Fruit fly (Drosophila melanogaster) whole organism, prepupa: ENCODE results near the gene pic.

Experiments used
- Blimp-1 ChIP-seq: fragments of 200-800 bp; sonication (Bioruptor generic); optimal IDR thresholded peaks from 3 replicates; lab custom pipeline; 2017; ENCODE audit warnings: missing biosample characterization, missing genetic modification characterization, mild to moderate bottlenecking, moderate library complexity, missing genetic modification reagents
- CG10631 ChIP-seq: fragments of 200-800 bp; sonication (Bioruptor generic); optimal IDR thresholded peaks from 2 replicates; lab custom pipeline; 2016; ENCODE audit warnings: missing biosample characterization, missing genetic modification characterization
- CG10669 ChIP-seq: fragments of 200-800 bp; sonication (Bioruptor generic); optimal IDR thresholded peaks from 3 replicates; lab custom pipeline; 2018; ENCODE audit warnings: missing biosample characterization, mild to moderate bottlenecking, missing genetic modification characterization, moderate library complexity
- CG11294 ChIP-seq: fragments of 200-800 bp; sonication (Bioruptor generic); IDR thresholded peaks from 2 replicates; pipeline ENCODE4 v1.3.6; 2022; ENCODE audit warnings: missing biosample characterization, missing genetic modification characterization
- CG11762 ChIP-seq: fragments of 200-800 bp; sonication (Bioruptor generic); optimal IDR thresholded peaks from 3 replicates; lab custom pipeline; 2016; ENCODE audit warnings: missing biosample characterization, missing genetic modification characterization; ENCODE audit not compliant: insufficient read depth
- CG15336 ChIP-seq: fragments of 200-800 bp; sonication (Bioruptor generic); IDR thresholded peaks from 2 replicates; pipeline ENCODE4 v1.3.6; 2022; ENCODE audit warnings: missing biosample characterization, missing genetic modification characterization
- CG1621 ChIP-seq: fragments of 200-800 bp; sonication (Bioruptor generic); optimal IDR thresholded peaks from 3 replicates; lab custom pipeline; 2018; ENCODE audit warnings: missing biosample characterization, mild to moderate bottlenecking, missing genetic modification characterization
- CG16779 ChIP-seq: fragments of 200-800 bp; sonication (Bioruptor generic); optimal IDR thresholded peaks from 3 replicates; lab custom pipeline; 2017; ENCODE audit warnings: missing biosample characterization, mild to moderate bottlenecking, missing genetic modification characterization
- CG32006 ChIP-seq: fragments of 200-800 bp; sonication (Bioruptor generic); optimal IDR thresholded peaks from 3 replicates; lab custom pipeline; 2017; ENCODE audit warnings: missing biosample characterization, mild to moderate bottlenecking, missing genetic modification characterization
- CG34406 ChIP-seq: fragments of 200-800 bp; sonication (Bioruptor generic); optimal IDR thresholded peaks from 3 replicates; lab custom pipeline; 2016; ENCODE audit warnings: missing biosample characterization, missing genetic modification characterization
- CG4318 ChIP-seq: fragments of 200-800 bp; sonication (Bioruptor generic); optimal IDR thresholded peaks from 3 replicates; lab custom pipeline; 2017; ENCODE audit warnings: missing biosample characterization, mild to moderate bottlenecking, missing genetic modification characterization
- CG6163 ChIP-seq: fragments of 200-800 bp; sonication (Bioruptor generic); IDR thresholded peaks from 3 replicates; pipeline ENCODE4 v1.3.6; 2022; ENCODE audit warnings: missing biosample characterization, missing genetic modification characterization
- CG6276 ChIP-seq: fragments of 200-800 bp; sonication (Bioruptor generic); optimal IDR thresholded peaks from 2 replicates; lab custom pipeline; 2017; ENCODE audit warnings: missing biosample characterization, mild to moderate bottlenecking, missing genetic modification characterization
- CG6792 ChIP-seq: fragments of 200-800 bp; sonication (Bioruptor generic); optimal IDR thresholded peaks from 3 replicates; lab custom pipeline; 2016; ENCODE audit warnings: missing biosample characterization, missing genetic modification characterization
- CG6854 ChIP-seq: fragments of 200-800 bp; sonication (Bioruptor generic); optimal IDR thresholded peaks from 2 replicates; lab custom pipeline; 2017; ENCODE audit warnings: missing biosample characterization, mild to moderate bottlenecking, missing genetic modification characterization
- CG8119 ChIP-seq: fragments of 200-800 bp; sonication (Bioruptor generic); IDR thresholded peaks from 3 replicates; pipeline ENCODE4 v1.3.6; 2022; ENCODE audit warnings: missing biosample characterization, missing genetic modification characterization
- CG8319 ChIP-seq: fragments of 200-800 bp; sonication (Bioruptor generic); optimal IDR thresholded peaks from 3 replicates; lab custom pipeline; 2016; ENCODE audit warnings: missing biosample characterization, missing genetic modification characterization
- CG8632 ChIP-seq: fragments of 200-800 bp; sonication (Bioruptor generic); optimal IDR thresholded peaks from 3 replicates; lab custom pipeline; 2016; ENCODE audit warnings: missing biosample characterization, missing genetic modification characterization
- Eip78C ChIP-seq: fragments of 200-800 bp; sonication (Bioruptor generic); peaks from one replicate; lab custom pipeline; 2016; ENCODE audit warnings: missing biosample characterization, missing genetic modification characterization
- Eip93F ChIP-seq: fragments of 200-800 bp; sonication (Bioruptor generic); optimal IDR thresholded peaks from 2 replicates; lab custom pipeline; 2016; ENCODE audit warnings: missing biosample characterization, mild to moderate bottlenecking, missing genetic modification characterization
- Ets96B ChIP-seq: fragments of 200-800 bp; optimal IDR thresholded peaks from 2 replicates; lab custom pipeline; 2019; ENCODE audit warnings: missing biosample characterization, mild to moderate bottlenecking, missing genetic modification characterization, moderate library complexity
- Gug ChIP-seq: fragments of 200-800 bp; sonication (Bioruptor generic); IDR thresholded peaks from 2 replicates; pipeline ENCODE4 v1.3.6; 2022; ENCODE audit warnings: missing biosample characterization, missing genetic modification characterization
- Lpt ChIP-seq: fragments of 200-800 bp; sonication (Bioruptor generic); optimal IDR thresholded peaks from 3 replicates; lab custom pipeline; 2016; ENCODE audit warnings: missing biosample characterization, missing genetic modification characterization
- Met ChIP-seq: fragments of 200-800 bp; sonication (Bioruptor generic); optimal IDR thresholded peaks from 3 replicates; lab custom pipeline; 2016; ENCODE audit warnings: missing biosample characterization, missing genetic modification characterization
- Sox102F ChIP-seq: fragments of 200-800 bp; sonication (Bioruptor generic); optimal IDR thresholded peaks from 2 replicates; lab custom pipeline; 2016; ENCODE audit warnings: missing biosample characterization, mild to moderate bottlenecking, missing genetic modification characterization
- Sox14 ChIP-seq: fragments of 200-800 bp; sonication (Bioruptor generic); optimal IDR thresholded peaks from 3 replicates; lab custom pipeline; 2016; ENCODE audit warnings: missing biosample characterization, missing genetic modification characterization
- Sox15 ChIP-seq: fragments of 200-800 bp; sonication (Bioruptor generic); optimal IDR thresholded peaks from 3 replicates; lab custom pipeline; 2016; ENCODE audit warnings: missing biosample characterization, missing genetic modification characterization
- achi ChIP-seq: fragments of 200-800 bp; sonication (Bioruptor generic); optimal IDR thresholded peaks from 3 replicates; lab custom pipeline; 2016; ENCODE audit warnings: missing biosample characterization, missing genetic modification characterization
- eg ChIP-seq: fragments of 200-800 bp; sonication (Bioruptor generic); IDR thresholded peaks from 3 replicates; pipeline ENCODE4 v1.3.6; 2022; ENCODE audit warnings: missing biosample characterization, missing genetic modification characterization
- esn ChIP-seq: fragments of 200-800 bp; sonication (Bioruptor generic); optimal IDR thresholded peaks from 2 replicates; lab custom pipeline; 2016; ENCODE audit warnings: missing biosample characterization, mild to moderate bottlenecking, missing genetic modification characterization, moderate library complexity
- fd59A ChIP-seq: fragments of 200-800 bp; sonication (Bioruptor generic); optimal IDR thresholded peaks from 2 replicates; lab custom pipeline; 2017; ENCODE audit warnings: missing biosample characterization, mild to moderate bottlenecking, missing genetic modification characterization, missing genetic modification reagents
- fd85E ChIP-seq: fragments of 200-800 bp; sonication (Bioruptor generic); optimal IDR thresholded peaks from 3 replicates; lab custom pipeline; 2016; ENCODE audit warnings: missing biosample characterization, missing genetic modification characterization
- fkh ChIP-seq: fragments of 200-800 bp; sonication (Bioruptor generic); optimal IDR thresholded peaks from 3 replicates; lab custom pipeline; 2017; ENCODE audit warnings: missing biosample characterization, mild to moderate bottlenecking, missing genetic modification characterization, moderate library complexity
- lz ChIP-seq: fragments of 200-800 bp; sonication (Bioruptor generic); optimal IDR thresholded peaks from 3 replicates; lab custom pipeline; 2016; ENCODE audit warnings: missing biosample characterization, missing genetic modification characterization
- pdm3 ChIP-seq: fragments of 200-800 bp; sonication (Bioruptor generic); optimal IDR thresholded peaks from 3 replicates; lab custom pipeline; 2016; ENCODE audit warnings: missing biosample characterization, missing genetic modification characterization
- spab ChIP-seq: fragments of 200-800 bp; sonication (Bioruptor generic); optimal IDR thresholded peaks from 2 replicates; lab custom pipeline; 2017; ENCODE audit warnings: missing biosample characterization, mild to moderate bottlenecking, missing genetic modification characterization, missing genetic modification reagents
- ss ChIP-seq, 2 experiments: fragments of 200-800 bp; sonication (Bioruptor generic); optimal IDR thresholded peaks; 2 replicates in 1 of 2; 3 replicates in 1 of 2; lab custom pipeline; 2017 to 2018; ENCODE audit warnings: mild to moderate bottlenecking in 2 of 2, missing biosample characterization in 2 of 2, missing genetic modification characterization in 2 of 2, moderate library complexity in 1 of 2
- topi ChIP-seq: fragments of 200-800 bp; sonication (Bioruptor generic); optimal IDR thresholded peaks from 3 replicates; lab custom pipeline; 2016; ENCODE audit warnings: missing biosample characterization, missing genetic modification characterization
- vri ChIP-seq: fragments of 200-800 bp; sonication (Bioruptor generic); optimal IDR thresholded peaks from 3 replicates; lab custom pipeline; 2016; ENCODE audit warnings: missing biosample characterization, mild to moderate bottlenecking, missing genetic modification characterization

Gene pic

dm6 chr3R:13051942-13052693 lies at the start of gene pic:
TSS of gene pic (plus strand) at chr3R:13052245.
- TF ChIP-seq Sox102F (no peak), fkh (peak; percentile 60), CG6276 (peak; percentile 98)

- TF ChIP-seq CG32006 (GFP tag; lab: Kevin White, UChicago) (no peak), Met (GFP tag; lab: Kevin White, UChicago) (no peak), Lpt (GFP tag; lab: Kevin White, UChicago) (no peak), CG6854 (GFP tag; lab: Kevin White, UChicago) (no peak), CG6163 (no peak), Sox15 (GFP tag; lab: Kevin White, UChicago) (no peak), CG4318 (no peak), Eip93F (GFP tag; lab: Kevin White, UChicago) (no peak), CG10669 (GFP tag; lab: Kevin White, UChicago) (no peak), fd59A (no peak), spab (GFP tag; lab: Kevin White, UChicago) (no peak), fd85E (GFP tag; lab: Kevin White, UChicago) (no peak), CG16779 (tag; lab: Kevin White, UChicago) (no peak), CG15336 (GFP tag; lab: Robert Waterston, UW) (no peak), ss (GFP tag; optimal IDR thresholded peaks at IDR 0.05; lab: Kevin White, UChicago) (no peak), CG11762 (GFP tag; lab: Kevin White, UChicago) (no peak), CG1621 (tag; lab: Kevin White, UChicago) (no peak), pdm3 (no peak)
Measured at dm6 chr3R:13009595-13009994, 42.5 kb upstream of the pic start, which contains the start of gene CG11656. TSS of gene CG11656 (plus strand) at chr3R:13009895.

dm6 chr3R:13010905-13011620 lies 41.0 kb upstream of the pic start, which contains the start of gene CG8031:
TSS of gene CG8031 (minus strand) at chr3R:13011310.
- peak; percentile 21 for TF ChIP-seq CG8319
- TF ChIP-seq achi: no peak
- TF ChIP-seq eg (GFP tag; lab: Robert Waterston, UW): no peak; the same call in 2 of the 3 replicates
- TF ChIP-seq CG11762 (GFP tag; lab: Kevin White, UChicago): no peak
- TF ChIP-seq vri: peak; percentile 73
- TF ChIP-seq Eip78C (GFP tag; lab: Kevin White, UChicago): peak; percentile 31
- TF ChIP-seq CG6792 (GFP tag; lab: Kevin White, UChicago): no peak
- 0 out of 2 replicates have a peak, but pooled peaks have one; percentile 17 for TF ChIP-seq CG15336 (GFP tag; lab: Robert Waterston, UW)
- TF ChIP-seq CG6163: peak; percentile 50; the same call in 1 of the 3 replicates
- 0 out of 3 replicates have a peak, but pooled peaks have one; percentile 28 for TF ChIP-seq CG8119 (GFP tag; lab: Robert Waterston, UW)
- TF ChIP-seq CG6854 (GFP tag; lab: Kevin White, UChicago): peak; percentile 2
- no peak for TF ChIP-seq CG8632
- peak; percentile 87 for TF ChIP-seq Sox14
- TF ChIP-seq, all 60 proteins: peak for 8

- no peak for TF ChIP-seq vri
- TF ChIP-seq CG10631 (GFP tag; lab: Kevin White, UChicago): no peak
- TF ChIP-seq eg (GFP tag; lab: Robert Waterston, UW): no peak
- TF ChIP-seq Met (GFP tag; lab: Kevin White, UChicago): no peak
- TF ChIP-seq CG8119 (GFP tag; lab: Robert Waterston, UW): 0 out of 3 replicates have a peak, but pooled peaks have one; percentile 26
- TF ChIP-seq CG6854 (GFP tag; lab: Kevin White, UChicago): peak; percentile 40
- TF ChIP-seq CG15336 (GFP tag; lab: Robert Waterston, UW): no peak
- no peak for TF ChIP-seq CG8632
- peak; percentile 15 for TF ChIP-seq CG16779 (tag; lab: Kevin White, UChicago)
- TF ChIP-seq CG6276: no peak
- TF ChIP-seq CG34406 (GFP tag; lab: Kevin White, UChicago): no peak
- TF ChIP-seq Gug (GFP tag; lab: Robert Waterston, UW): no peak
- TF ChIP-seq esn: no peak
- TF ChIP-seq ss (GFP tag; optimal IDR thresholded peaks at IDR 0.05; lab: Kevin White, UChicago): peak in 1 of 2 experiments; percentile 31
- TF ChIP-seq Eip78C (GFP tag; lab: Kevin White, UChicago): no peak
- no peak for TF ChIP-seq CG11294 (GFP tag; lab: Robert Waterston, UW)
- no peak for TF ChIP-seq CG10669 (GFP tag; lab: Kevin White, UChicago)
- no peak for TF ChIP-seq Ets96B (tag; lab: Kevin White, UChicago)
- TF ChIP-seq CG1621 (tag; lab: Kevin White, UChicago): peak; percentile 92
- TF ChIP-seq topi (GFP tag; lab: Kevin White, UChicago): no peak
- no peak for TF ChIP-seq Blimp-1 (GFP tag; lab: Kevin White, UChicago)
- TF ChIP-seq fkh: no peak
- TF ChIP-seq CG4318: no peak
- no peak for TF ChIP-seq lz
Measured at dm6 chr3R:13011621-13011963, 40.5 kb upstream of the pic start, which contains the start of gene CtBP. TSS of gene CtBP (plus strand) at chr3R:13011649.
